Worm (Caenorhabditis elegans) whole organism, L2 larva: ENCODE data around the gene nrde-1.
"Not testable (repeated sequence)": the region's sequence is repeated elsewhere in the genome, so short reads cannot be mapped to it uniquely, and the experiment has no call there.

Experiments
- lin-13 ChIP-seq: fragments of 150-350 bp; optimal IDR thresholded peaks from 2 replicates; lab custom pipeline; 2014; ENCODE audit warnings: missing biosample characterization, missing genetic modification reagents, missing genetic modification characterization
- nhr-237 ChIP-seq: fragments of 150-350 bp; optimal IDR thresholded peaks from 2 replicates; lab custom pipeline; 2014; ENCODE audit warnings: missing biosample characterization, missing genetic modification characterization

DNA sequence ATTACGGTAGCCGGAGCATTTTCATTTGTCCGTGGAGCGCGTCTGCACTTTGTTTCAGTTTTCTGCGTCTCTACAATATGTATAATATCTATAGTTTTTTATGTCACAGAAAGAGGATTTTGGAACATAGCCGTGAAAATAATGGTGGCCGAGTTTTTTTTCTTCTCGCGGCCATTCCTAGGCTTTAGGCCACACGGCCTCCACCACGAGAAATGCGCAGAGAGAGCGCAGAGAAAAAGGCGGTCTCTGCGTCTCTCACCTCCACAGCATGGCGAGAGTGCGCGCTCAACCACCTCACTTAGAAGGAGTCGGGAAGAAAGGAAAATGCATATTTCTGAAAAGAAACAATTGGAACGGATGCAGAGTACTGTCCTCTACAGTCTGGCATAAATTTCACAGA lies 17.9 kb upstream of the nrde-1 start:
- not testable (repeated sequence) for TF ChIP-seq lin-13 (GFP tag; lab: Kevin White, UChicago); nhr-237 (tag; lab: Kevin White, UChicago)
